Worm (Caenorhabditis elegans) whole organism, L2 larva: ENCODE data around the gene Y57G11C.22.

Experiments used
- ZK546.5 ChIP-seq: sonication (generic microtip); optimal IDR thresholded peaks from 2 replicates; lab custom pipeline; 2017; ENCODE audit warnings: missing biosample characterization, missing genetic modification characterization
- alr-1 ChIP-seq: fragments of 150-350 bp; optimal IDR thresholded peaks from 2 replicates; lab custom pipeline; 2014; ENCODE audit warnings: missing biosample characterization, missing genetic modification characterization
- ceh-82 ChIP-seq: fragments of 150-350 bp; optimal IDR thresholded peaks from 2 replicates; lab custom pipeline; 2014; ENCODE audit warnings: missing biosample characterization, missing genetic modification characterization
- egl-27 ChIP-seq: sonication (generic microtip); optimal IDR thresholded peaks from 3 replicates; lab custom pipeline; 2017; ENCODE audit warnings: missing biosample characterization, missing genetic modification reagents, missing genetic modification characterization
- elt-1 ChIP-seq: fragments of 150-350 bp; optimal IDR thresholded peaks from 2 replicates; lab custom pipeline; 2014; ENCODE audit warnings: missing biosample characterization, missing genetic modification characterization
- nhr-11 ChIP-seq: fragments of 150-350 bp; optimal IDR thresholded peaks from 2 replicates; lab custom pipeline; 2014; ENCODE audit warnings: missing biosample characterization, missing genetic modification characterization
- nhr-6 ChIP-seq: fragments of 150-350 bp; optimal IDR thresholded peaks from 2 replicates; lab custom pipeline; 2014; ENCODE audit warnings: missing biosample characterization, missing genetic modification characterization
- unc-39 ChIP-seq: fragments of 150-350 bp; optimal IDR thresholded peaks from 2 replicates; lab custom pipeline; 2014; ENCODE audit warnings: missing biosample characterization, missing genetic modification characterization
- unc-62 ChIP-seq: fragments of 150-350 bp; optimal IDR thresholded peaks from 2 replicates; lab custom pipeline; 2014; ENCODE audit warnings: missing biosample characterization, missing genetic modification reagents, missing genetic modification characterization

DNA sequence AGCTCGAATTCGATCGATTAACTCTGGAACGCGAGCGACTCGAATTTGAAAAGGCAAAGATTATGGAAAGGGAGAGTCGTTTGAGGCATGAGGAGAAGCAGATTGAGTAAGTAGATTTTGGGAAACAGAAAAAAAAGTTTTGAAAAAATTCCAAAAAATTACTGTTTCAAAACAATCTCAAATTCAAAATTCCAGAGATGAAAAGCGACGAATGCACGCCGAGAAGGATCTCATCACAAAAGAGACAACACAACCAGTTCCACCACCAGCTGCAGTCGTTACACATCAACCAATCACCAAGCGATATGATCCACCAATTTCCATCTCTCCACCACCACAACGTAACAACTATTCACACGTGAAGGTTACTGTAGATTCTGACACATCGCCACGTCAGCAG is 57.3 kb downstream of the Y57G11C.22 start:
- TF ChIP-seq nhr-11 (tag; lab: Kevin White, UChicago) (no peak), alr-1 (tag; lab: Kevin White, UChicago) (no peak), unc-39 (tag; lab: Kevin White, UChicago) (no peak), nhr-6 (tag; lab: Kevin White, UChicago) (no peak), unc-62 (GFP tag; lab: Kevin White, UChicago) (no peak), ZK546.5 (tag; lab: Kevin White, UChicago) (no peak), elt-1 (tag; lab: Kevin White, UChicago) (no peak), egl-27 (tag; lab: Kevin White, UChicago) (no peak), ceh-82 (no peak)
